Fruit fly (Drosophila melanogaster): ENCODE data around the gene mew.

dm6 chrX:13276713-13277112 is 18.4 kb upstream of the mew start:
- TF ChIP-seq CG12942 (GFP tag; optimal IDR thresholded peaks at IDR 0.05) = peak; percentile 36
- peak; percentile 49 for TF ChIP-seq CG4820 (GFP tag; optimal IDR thresholded peaks at IDR 0.05)
- TF ChIP-seq Dek (tag; optimal IDR thresholded peaks at IDR 0.05) = peak; percentile 80
